Worm (Caenorhabditis elegans) whole organism, mixed stage, embryonic: ENCODE results near the gene noca-2.

Experiments used
- blmp-1 ChIP-seq: fragments of 150-350 bp; optimal IDR thresholded peaks from 2 replicates; lab custom pipeline; 2014; ENCODE audit warnings: missing biosample characterization, missing genetic modification characterization
- lin-32 ChIP-seq: fragments of 200-800 bp; sonication (Bioruptor generic); optimal IDR thresholded peaks from 2 replicates; lab custom pipeline; 2018; ENCODE audit warnings: mild to moderate bottlenecking, missing genetic modification characterization, missing compliant biosample characterization
- mab-5 ChIP-seq: fragments of 150-350 bp; optimal IDR thresholded peaks from 2 replicates; lab custom pipeline; 2014; ENCODE audit warnings: missing biosample characterization, missing genetic modification characterization
- mep-1 ChIP-seq: fragments of 150-350 bp; optimal IDR thresholded peaks from 2 replicates; lab custom pipeline; 2017; ENCODE audit warnings: missing biosample characterization, missing genetic modification reagents, missing genetic modification characterization, inconsistent platforms
- nhr-237 ChIP-seq: fragments of 150-350 bp; optimal IDR thresholded peaks from 2 replicates; lab custom pipeline; 2014; ENCODE audit warnings: missing biosample characterization, missing genetic modification characterization
- nhr-28 ChIP-seq: fragments of 150-350 bp; optimal IDR thresholded peaks from 2 replicates; lab custom pipeline; 2014; ENCODE audit warnings: missing biosample characterization, missing genetic modification characterization
- nhr-76 ChIP-seq: sonication (generic microtip); optimal IDR thresholded peaks from 2 replicates; lab custom pipeline; 2017; ENCODE audit warnings: missing biosample characterization, missing genetic modification characterization
- pha-4 ChIP-seq: fragments of 150-350 bp; optimal IDR thresholded peaks from 2 replicates; lab custom pipeline; 2018; ENCODE audit warnings: missing biosample characterization, missing genetic modification reagents, missing genetic modification characterization
- snpc-4 ChIP-seq: fragments of 150-350 bp; optimal IDR thresholded peaks from 2 replicates; lab custom pipeline; 2014; ENCODE audit warnings: missing biosample characterization, missing genetic modification characterization
- sptf-1 ChIP-seq: sonication (generic microtip); optimal IDR thresholded peaks from 2 replicates; lab custom pipeline; 2017; ENCODE audit warnings: mild to moderate bottlenecking, missing genetic modification characterization, moderate library complexity, missing compliant biosample characterization
- tbx-8 ChIP-seq: fragments of 200-800 bp; sonication (Bioruptor generic); optimal IDR thresholded peaks from 2 replicates; lab custom pipeline; 2018; ENCODE audit warnings: mild to moderate bottlenecking, missing genetic modification characterization, moderate library complexity, missing compliant biosample characterization
- unc-120 ChIP-seq: sonication (generic microtip); optimal IDR thresholded peaks from 2 replicates; lab custom pipeline; 2017; ENCODE audit warnings: missing genetic modification characterization, missing compliant biosample characterization; ENCODE audit not compliant: poor library complexity, severe bottlenecking
- unc-39 ChIP-seq: fragments of 150-350 bp; optimal IDR thresholded peaks from 2 replicates; lab custom pipeline; 2014; ENCODE audit warnings: missing biosample characterization, missing genetic modification characterization
- ztf-11 ChIP-seq: fragments of 150-350 bp; optimal IDR thresholded peaks from 2 replicates; lab custom pipeline; 2014; ENCODE audit warnings: missing biosample characterization, missing genetic modification characterization

DNA sequence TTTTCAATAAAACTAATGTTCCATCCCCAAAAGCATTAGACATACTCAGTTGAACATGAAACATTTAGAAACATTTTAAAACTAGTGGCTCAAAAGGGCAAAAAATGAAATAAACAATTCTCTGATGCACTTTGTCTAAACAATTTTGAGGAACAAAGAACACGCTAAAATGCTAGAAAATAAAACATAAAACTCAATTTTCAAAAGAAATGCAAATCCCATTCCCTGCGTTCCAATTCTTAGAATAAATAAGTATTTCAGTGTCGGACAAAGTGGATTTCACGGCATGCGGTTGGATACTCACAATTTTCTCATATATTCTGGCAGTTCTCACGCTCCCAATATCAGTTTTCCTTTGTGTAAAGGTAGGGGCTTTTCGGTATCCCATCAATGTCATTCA, 33.6 kb upstream of the noca-2 start:
- TF ChIP-seq snpc-4 = no peak
- no peak for TF ChIP-seq unc-39
- TF ChIP-seq nhr-237 (tag; lab: Kevin White, UChicago) = no peak
- no peak for TF ChIP-seq mab-5 (tag; lab: Kevin White, UChicago)
- TF ChIP-seq sptf-1 (tag; lab: Kevin White, UChicago) = no peak
- no peak for TF ChIP-seq tbx-8 (GFP tag; lab: Kevin White, UChicago)
- no peak for TF ChIP-seq nhr-76 (tag; lab: Kevin White, UChicago)
- TF ChIP-seq ztf-11 = no peak
- no peak for TF ChIP-seq nhr-28
- TF ChIP-seq mep-1 (tag; lab: Kevin White, UChicago) = no peak
- TF ChIP-seq blmp-1 (tag; lab: Kevin White, UChicago) = no peak
- TF ChIP-seq unc-120 (tag; lab: Kevin White, UChicago) = no peak
- TF ChIP-seq pha-4 (tag; lab: Kevin White, UChicago) = no peak
- no peak for TF ChIP-seq lin-32
